Worm (Caenorhabditis elegans) whole organism, midembryonic: Measurements from ENCODE around the gene csp-1.

Experiments used
- T22C8.4 ChIP-seq: fragments of 200-800 bp; sonication (Bioruptor generic); IDR thresholded peaks from 2 replicates; pipeline ENCODE4 v1.3.6; 2022; ENCODE audit warnings: missing genetic modification characterization, missing compliant biosample characterization
- cog-1 ChIP-seq: sonication (generic microtip); optimal IDR thresholded peaks from 2 replicates; lab custom pipeline; 2016; ENCODE audit warnings: missing genetic modification characterization, missing compliant biosample characterization
- flt-1 ChIP-seq: fragments of 200-800 bp; sonication (Bioruptor generic); IDR thresholded peaks from 2 replicates; pipeline ENCODE4 v1.3.6; 2022; ENCODE audit warnings: missing genetic modification characterization, missing compliant biosample characterization
- klf-2 ChIP-seq: fragments of 200-800 bp; sonication (Bioruptor generic); conservative IDR thresholded peaks from 2 replicates; pipeline ENCODE4 v1.3.6; 2022; ENCODE audit warnings: missing genetic modification reagents, missing genetic modification characterization, missing compliant biosample characterization
- med-1 ChIP-seq: sonication (generic microtip); optimal IDR thresholded peaks from 2 replicates; lab custom pipeline; 2017; ENCODE audit warnings: missing genetic modification characterization, mild to moderate bottlenecking, missing compliant biosample characterization, antibody characterized with exemption, missing genetic modification reagents; ENCODE audit not compliant: insufficient read depth
- ref-1 ChIP-seq: fragments of 200-800 bp; sonication (Bioruptor generic); conservative IDR thresholded peaks from 2 replicates; pipeline ENCODE4 v1.3.6; 2022; ENCODE audit warnings: missing genetic modification reagents, missing genetic modification characterization, missing compliant biosample characterization
- tab-1 ChIP-seq: fragments of 200-800 bp; sonication (Bioruptor generic); IDR thresholded peaks from 2 replicates; pipeline ENCODE4 v1.3.6; 2022; ENCODE audit warnings: missing genetic modification characterization, missing compliant biosample characterization
- ztf-23 ChIP-seq: fragments of 200-800 bp; sonication (Bioruptor generic); IDR thresholded peaks from 2 replicates; pipeline ENCODE4 v1.3.6; 2022; ENCODE audit warnings: missing genetic modification reagents, missing genetic modification characterization, missing compliant biosample characterization
- ztf-29 ChIP-seq: fragments of 200-800 bp; sonication (Bioruptor generic); IDR thresholded peaks from 2 replicates; pipeline ENCODE4 v1.3.6; 2022; ENCODE audit warnings: missing genetic modification reagents, missing genetic modification characterization, missing compliant biosample characterization

Gene csp-1

ce11 chrII:13600904-13601303, at the start of gene csp-1:
Gene csp-1 (plus strand): TSS chrII:13601204.
- TF ChIP-seq ref-1 (GFP tag; lab: Robert Waterston, UW): no peak
- TF ChIP-seq ztf-29 (GFP tag; lab: Robert Waterston, UW): no peak
- TF ChIP-seq klf-2: no peak
- no peak for TF ChIP-seq med-1
- no peak for TF ChIP-seq T22C8.4 (GFP tag; lab: Robert Waterston, UW)
- no peak for TF ChIP-seq ztf-23 (GFP tag; lab: Robert Waterston, UW)
- no peak for TF ChIP-seq cog-1 (tag; lab: Kevin White, UChicago)
- no peak for TF ChIP-seq flt-1 (GFP tag; lab: Robert Waterston, UW)
- no peak for TF ChIP-seq tab-1 (GFP tag; lab: Robert Waterston, UW)

ce11 chrII:13560553-13560952, 40.5 kb upstream of the csp-1 start:
- no peak for TF ChIP-seq cog-1 (tag; lab: Kevin White, UChicago)
- no peak for TF ChIP-seq ztf-29 (GFP tag; lab: Robert Waterston, UW)
- TF ChIP-seq klf-2: no peak
- no peak for TF ChIP-seq ref-1 (GFP tag; lab: Robert Waterston, UW)
- no peak for TF ChIP-seq T22C8.4 (GFP tag; lab: Robert Waterston, UW)
- TF ChIP-seq flt-1 (GFP tag; lab: Robert Waterston, UW): no peak
- TF ChIP-seq ztf-23 (GFP tag; lab: Robert Waterston, UW): no peak
- no peak for TF ChIP-seq tab-1 (GFP tag; lab: Robert Waterston, UW)

- TF ChIP-seq ztf-23 (GFP tag; lab: Robert Waterston, UW) (no peak), cog-1 (tag; lab: Kevin White, UChicago) (no peak), klf-2 (no peak), med-1 (no peak), T22C8.4 (GFP tag; lab: Robert Waterston, UW) (no peak), ztf-29 (GFP tag; lab: Robert Waterston, UW) (no peak), ref-1 (GFP tag; lab: Robert Waterston, UW) (no peak), flt-1 (GFP tag; lab: Robert Waterston, UW) (no peak), tab-1 (GFP tag; lab: Robert Waterston, UW) (no peak)
Measured at ce11 chrII:13567871-13568270, 33.1 kb upstream of the csp-1 start, which contains the start of gene Y48E1B.3. Gene Y48E1B.3 (minus strand): TSS chrII:13567971.

ce11 chrII:13574395-13574794, 26.6 kb upstream of the csp-1 start:
- no peak for TF ChIP-seq cog-1 (tag; lab: Kevin White, UChicago)
- TF ChIP-seq T22C8.4 (GFP tag; lab: Robert Waterston, UW): no peak
- no peak for TF ChIP-seq klf-2
- TF ChIP-seq ref-1 (GFP tag; lab: Robert Waterston, UW): no peak
- no peak for TF ChIP-seq ztf-23 (GFP tag; lab: Robert Waterston, UW)
- TF ChIP-seq ztf-29 (GFP tag; lab: Robert Waterston, UW): no peak
- TF ChIP-seq med-1: no peak
- TF ChIP-seq flt-1 (GFP tag; lab: Robert Waterston, UW): no peak
- no peak for TF ChIP-seq tab-1 (GFP tag; lab: Robert Waterston, UW)

- TF ChIP-seq tab-1 (GFP tag; lab: Robert Waterston, UW) (no peak), T22C8.4 (GFP tag; lab: Robert Waterston, UW) (peak; percentile 24; the same call in 1 of the 2 replicates), cog-1 (tag; lab: Kevin White, UChicago) (peak; percentile 33), ref-1 (GFP tag; lab: Robert Waterston, UW) (no peak), med-1 (no peak), klf-2 (no peak), ztf-29 (GFP tag; lab: Robert Waterston, UW) (no peak), ztf-23 (GFP tag; lab: Robert Waterston, UW) (no peak), flt-1 (GFP tag; lab: Robert Waterston, UW) (no peak; the same call in 1 of the 2 replicates)
Measured at ce11 chrII:13575018-13575948, 25.7 kb upstream of the csp-1 start, which contains the start of the genes mrpl-37 and lin-38. Gene mrpl-37 (minus strand): TSS chrII:13575068. Gene lin-38 (plus strand): TSS chrII:13575925.

- no peak for TF ChIP-seq cog-1 (tag; lab: Kevin White, UChicago)
- no peak for TF ChIP-seq tab-1 (GFP tag; lab: Robert Waterston, UW)
- no peak for TF ChIP-seq med-1
- no peak for TF ChIP-seq flt-1 (GFP tag; lab: Robert Waterston, UW)
- TF ChIP-seq ztf-29 (GFP tag; lab: Robert Waterston, UW): no peak
- TF ChIP-seq klf-2: no peak
- no peak for TF ChIP-seq ref-1 (GFP tag; lab: Robert Waterston, UW)
- TF ChIP-seq ztf-23 (GFP tag; lab: Robert Waterston, UW): no peak
- TF ChIP-seq T22C8.4 (GFP tag; lab: Robert Waterston, UW): no peak
Measured at ce11 chrII:13585655-13586170, 15.3 kb upstream of the csp-1 start, which contains the start of gene Y48E1B.8. Gene Y48E1B.8 (plus strand): TSS chrII:13585705.

ce11 chrII:13590461-13590860, 10.5 kb upstream of the csp-1 start, which contains the start of gene clec-145:
Gene clec-145 (minus strand): TSS chrII:13590561.
- no peak for TF ChIP-seq tab-1 (GFP tag; lab: Robert Waterston, UW)

ce11 chrII:13593659-13594221, 7.3 kb upstream of the csp-1 start, which contains the start of gene clec-146:
Gene clec-146 (minus strand): TSS chrII:13593774.
- TF ChIP-seq ztf-23 (GFP tag; lab: Robert Waterston, UW) (no peak), klf-2 (no peak), med-1 (no peak), ref-1 (GFP tag; lab: Robert Waterston, UW) (no peak), flt-1 (GFP tag; lab: Robert Waterston, UW) (no peak), tab-1 (GFP tag; lab: Robert Waterston, UW) (no peak), ztf-29 (GFP tag; lab: Robert Waterston, UW) (no peak), cog-1 (tag; lab: Kevin White, UChicago) (no peak), T22C8.4 (GFP tag; lab: Robert Waterston, UW) (no peak)
